Worm (Caenorhabditis elegans) whole organism, L2 larva: Measurements from ENCODE around the gene C39E6.2.

Source experiments
- C34F6.9 ChIP-seq: fragments of 150-350 bp; optimal IDR thresholded peaks from 2 replicates; lab custom pipeline; 2014; ENCODE audit warnings: missing biosample characterization, missing genetic modification characterization
- F13H6.1 ChIP-seq: sonication (generic microtip); optimal IDR thresholded peaks from 2 replicates; lab custom pipeline; 2016; ENCODE audit warnings: missing genetic modification characterization, missing compliant biosample characterization
- Y55F3AM.14 ChIP-seq: fragments of 200-800 bp; sonication (Bioruptor generic); optimal IDR thresholded peaks from 2 replicates; lab custom pipeline; 2018; ENCODE audit warnings: mild to moderate bottlenecking, missing genetic modification characterization, missing compliant biosample characterization
- ZK546.5 ChIP-seq: sonication (generic microtip); optimal IDR thresholded peaks from 2 replicates; lab custom pipeline; 2017; ENCODE audit warnings: missing biosample characterization, missing genetic modification characterization
- alr-1 ChIP-seq: fragments of 150-350 bp; optimal IDR thresholded peaks from 2 replicates; lab custom pipeline; 2014; ENCODE audit warnings: missing biosample characterization, missing genetic modification characterization
- aly-2 ChIP-seq: fragments of 150-350 bp; optimal IDR thresholded peaks from 2 replicates; lab custom pipeline; 2014; ENCODE audit warnings: missing biosample characterization, missing genetic modification characterization
- ama-1 ChIP-seq: fragments of 150-350 bp; optimal IDR thresholded peaks from 2 replicates; lab custom pipeline; 2018; ENCODE audit warnings: inconsistent platforms
- ceh-16 ChIP-seq: fragments of 150-350 bp; optimal IDR thresholded peaks from 2 replicates; lab custom pipeline; 2014; ENCODE audit warnings: missing biosample characterization, missing genetic modification characterization
- ceh-82 ChIP-seq: fragments of 150-350 bp; optimal IDR thresholded peaks from 2 replicates; lab custom pipeline; 2014; ENCODE audit warnings: missing biosample characterization, missing genetic modification characterization
- crh-2 ChIP-seq: sonication (generic microtip); optimal IDR thresholded peaks from 2 replicates; lab custom pipeline; 2017; ENCODE audit warnings: missing biosample characterization, missing genetic modification characterization
- egl-27 ChIP-seq: sonication (generic microtip); optimal IDR thresholded peaks from 3 replicates; lab custom pipeline; 2017; ENCODE audit warnings: missing biosample characterization, missing genetic modification reagents, missing genetic modification characterization
- elt-1 ChIP-seq: fragments of 150-350 bp; optimal IDR thresholded peaks from 2 replicates; lab custom pipeline; 2014; ENCODE audit warnings: missing biosample characterization, missing genetic modification characterization
- elt-3 ChIP-seq: sonication (generic microtip); optimal IDR thresholded peaks from 2 replicates; lab custom pipeline; 2017; ENCODE audit warnings: missing biosample characterization, missing genetic modification characterization
- fos-1 ChIP-seq: fragments of 150-350 bp; optimal IDR thresholded peaks from 2 replicates; lab custom pipeline; 2014; ENCODE audit warnings: missing biosample characterization, missing genetic modification characterization
- gmeb-1 ChIP-seq: fragments of 150-350 bp; optimal IDR thresholded peaks from 2 replicates; lab custom pipeline; 2014; ENCODE audit warnings: missing biosample characterization, missing genetic modification characterization
- lin-11 ChIP-seq: fragments of 150-350 bp; sonication (generic microtip); optimal IDR thresholded peaks from 2 replicates; lab custom pipeline; 2014; ENCODE audit warnings: missing biosample characterization, missing genetic modification characterization, inconsistent platforms, mixed read lengths
- lin-13 ChIP-seq: fragments of 150-350 bp; optimal IDR thresholded peaks from 2 replicates; lab custom pipeline; 2014; ENCODE audit warnings: missing biosample characterization, missing genetic modification reagents, missing genetic modification characterization
- lin-39 ChIP-seq: fragments of 150-350 bp; optimal IDR thresholded peaks from 2 replicates; lab custom pipeline; 2014; ENCODE audit warnings: missing biosample characterization, missing genetic modification reagents, missing genetic modification characterization
- lsy-2 ChIP-seq, 2 experiments: fragments of 150-350 bp in 1 of 2; sonication (generic microtip) in 1 of 2; optimal IDR thresholded peaks; 2 replicates each; lab custom pipeline; 2014 to 2017; ENCODE audit warnings: missing biosample characterization in 2 of 2, missing genetic modification characterization in 2 of 2
- mab-5 ChIP-seq: fragments of 150-350 bp; optimal IDR thresholded peaks from 2 replicates; lab custom pipeline; 2014; ENCODE audit warnings: missing biosample characterization, missing genetic modification characterization
- mbf-1 ChIP-seq: sonication (generic microtip); optimal IDR thresholded peaks from 2 replicates; lab custom pipeline; 2017; ENCODE audit warnings: missing biosample characterization, missing genetic modification characterization
- mdl-1 ChIP-seq, 2 experiments: fragments of 150-350 bp in 1 of 2; sonication (generic microtip) in 1 of 2; optimal IDR thresholded peaks; 2 replicates each; lab custom pipeline; 2017; ENCODE audit warnings: missing biosample characterization in 2 of 2, missing genetic modification characterization in 2 of 2
- nhr-11 ChIP-seq: fragments of 150-350 bp; optimal IDR thresholded peaks from 2 replicates; lab custom pipeline; 2014; ENCODE audit warnings: missing biosample characterization, missing genetic modification characterization
- nhr-12 ChIP-seq: fragments of 150-350 bp; optimal IDR thresholded peaks from 2 replicates; lab custom pipeline; 2014; ENCODE audit warnings: missing biosample characterization, missing genetic modification characterization
- nhr-129 ChIP-seq: fragments of 150-350 bp; optimal IDR thresholded peaks from 2 replicates; lab custom pipeline; 2014; ENCODE audit warnings: missing biosample characterization, missing genetic modification characterization
- nhr-21 ChIP-seq: fragments of 150-350 bp; optimal IDR thresholded peaks from 2 replicates; lab custom pipeline; 2014; ENCODE audit warnings: missing biosample characterization, missing genetic modification characterization
- nhr-23 ChIP-seq: fragments of 150-350 bp; optimal IDR thresholded peaks from 2 replicates; lab custom pipeline; 2014; ENCODE audit warnings: missing biosample characterization, missing genetic modification reagents, missing genetic modification characterization
- nhr-237 ChIP-seq: fragments of 150-350 bp; optimal IDR thresholded peaks from 2 replicates; lab custom pipeline; 2014; ENCODE audit warnings: missing biosample characterization, missing genetic modification characterization
- nhr-25 ChIP-seq: fragments of 150-350 bp; sonication (generic microtip); optimal IDR thresholded peaks from 3 replicates; lab custom pipeline; 2014; ENCODE audit warnings: missing biosample characterization, missing genetic modification characterization
- nhr-6 ChIP-seq: fragments of 150-350 bp; optimal IDR thresholded peaks from 2 replicates; lab custom pipeline; 2014; ENCODE audit warnings: missing biosample characterization, missing genetic modification characterization
- nhr-77 ChIP-seq: fragments of 150-350 bp; optimal IDR thresholded peaks from 2 replicates; lab custom pipeline; 2014; ENCODE audit warnings: missing biosample characterization, missing genetic modification characterization
- peb-1 ChIP-seq: fragments of 150-350 bp; optimal IDR thresholded peaks from 2 replicates; lab custom pipeline; 2014; ENCODE audit warnings: missing biosample characterization, missing genetic modification characterization
- sem-4 ChIP-seq: fragments of 150-350 bp; optimal IDR thresholded peaks from 2 replicates; lab custom pipeline; 2014; ENCODE audit warnings: missing biosample characterization, missing genetic modification reagents, missing genetic modification characterization
- skn-1 ChIP-seq: sonication (generic microtip); optimal IDR thresholded peaks from 2 replicates; lab custom pipeline; 2017; ENCODE audit warnings: missing biosample characterization, missing genetic modification characterization
- sma-3 ChIP-seq: sonication (generic microtip); optimal IDR thresholded peaks from 2 replicates; lab custom pipeline; 2016; ENCODE audit warnings: missing genetic modification reagents, missing genetic modification characterization, missing compliant biosample characterization
- sma-9 ChIP-seq, 2 experiments: fragments of 150-350 bp in 1 of 2; sonication (generic microtip) in 1 of 2; optimal IDR thresholded peaks; 2 replicates each; lab custom pipeline; 2014 to 2016; ENCODE audit warnings: missing genetic modification characterization in 2 of 2, mild to moderate bottlenecking in 1 of 2, missing biosample characterization in 1 of 2, missing compliant biosample characterization in 1 of 2, missing genetic modification reagents in 1 of 2, moderate library complexity in 1 of 2
- snpc-4 ChIP-seq: fragments of 150-350 bp; optimal IDR thresholded peaks from 2 replicates; lab custom pipeline; 2014; ENCODE audit warnings: missing biosample characterization, missing genetic modification characterization
- unc-39 ChIP-seq: fragments of 150-350 bp; optimal IDR thresholded peaks from 2 replicates; lab custom pipeline; 2014; ENCODE audit warnings: missing biosample characterization, missing genetic modification characterization
- unc-55 ChIP-seq: fragments of 150-350 bp; sonication (generic microtip); optimal IDR thresholded peaks from 3 replicates; lab custom pipeline; 2014; ENCODE audit warnings: missing biosample characterization, missing genetic modification reagents, missing genetic modification characterization
- unc-62 ChIP-seq: fragments of 150-350 bp; optimal IDR thresholded peaks from 2 replicates; lab custom pipeline; 2014; ENCODE audit warnings: missing biosample characterization, missing genetic modification reagents, missing genetic modification characterization
- zag-1 ChIP-seq: fragments of 150-350 bp; optimal IDR thresholded peaks from 2 replicates; lab custom pipeline; 2014; ENCODE audit warnings: missing biosample characterization, missing genetic modification characterization
- ztf-1 ChIP-seq: fragments of 200-800 bp; sonication (Bioruptor generic); conservative IDR thresholded peaks from 2 replicates; pipeline ENCODE4 v1.3.6; 2022; ENCODE audit warnings: missing genetic modification characterization, missing compliant biosample characterization
- ztf-11 ChIP-seq: sonication (generic microtip); optimal IDR thresholded peaks from 2 replicates; lab custom pipeline; 2017; ENCODE audit warnings: missing biosample characterization, missing genetic modification characterization
- ztf-4 ChIP-seq: fragments of 150-350 bp; optimal IDR thresholded peaks from 2 replicates; lab custom pipeline; 2014; ENCODE audit warnings: missing biosample characterization, missing genetic modification characterization

C39E6.2 gene

ce11 chrX:4720603-4721529 lies 34.1 kb downstream of the C39E6.2 start, which contains the start of gene F55D10.4:
TSS of gene F55D10.4 (minus strand) at chrX:4720653.
- TF ChIP-seq crh-2 (tag; lab: Kevin White, UChicago) (no peak), unc-55 (GFP tag; lab: Kevin White, UChicago) (peak; percentile 7), C34F6.9 (peak; percentile 23), zag-1 (peak; percentile 12)

DNA sequence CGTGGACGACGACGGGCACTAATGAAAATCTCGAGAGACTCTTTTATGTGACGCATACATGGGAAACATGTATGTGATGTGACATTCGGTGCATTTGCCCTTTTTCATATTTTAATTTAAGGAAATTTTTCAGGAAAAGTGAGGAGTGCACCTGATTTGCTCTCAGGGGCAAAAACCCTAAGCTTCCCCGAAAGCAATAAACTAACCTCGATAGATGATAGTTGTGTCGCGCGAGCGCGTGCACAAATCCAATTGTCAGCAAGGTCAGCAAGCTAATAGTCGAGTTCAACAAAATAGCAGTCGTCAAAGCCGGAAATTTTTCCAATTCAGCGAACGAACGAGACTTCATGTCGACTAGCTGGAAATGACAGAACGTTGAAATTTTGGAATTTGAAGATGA lies 36.8 kb downstream of the C39E6.2 start:
- TF ChIP-seq Y55F3AM.14 (GFP tag; lab: Kevin White, UChicago), result no peak
- peak; percentile 8 for TF ChIP-seq C34F6.9
- TF ChIP-seq fos-1 (tag; lab: Kevin White, UChicago), result no peak
- no peak for TF ChIP-seq lin-39 (tag; lab: Kevin White, UChicago)

ce11 chrX:4715107-4715506 lies 39.8 kb downstream of the C39E6.2 start, which contains the start of gene rpl-25.1:
TSS of gene rpl-25.1 (plus strand) at chrX:4715178.
- TF ChIP-seq sem-4 (no peak), aly-2 (tag; lab: Kevin White, UChicago) (no peak), elt-1 (tag; lab: Kevin White, UChicago) (no peak), lsy-2 (tag; optimal IDR thresholded peaks at IDR 0.05; lab: Kevin White, UChicago) (no peak)

- TF ChIP-seq lin-39 (tag; lab: Kevin White, UChicago) (no peak), lin-11 (tag; lab: Kevin White, UChicago) (peak; percentile 79), nhr-237 (tag; lab: Kevin White, UChicago) (no peak), ztf-4 (peak; percentile 43), mab-5 (tag; lab: Kevin White, UChicago) (no peak), nhr-25 (tag; lab: Kevin White, UChicago) (peak; percentile 90), ztf-1 (GFP tag; lab: Robert Waterston, UW) (no peak), sem-4 (peak; percentile 67), nhr-77 (tag; lab: Kevin White, UChicago) (no peak), ama-1 (no peak), zag-1 (peak; percentile 70), mbf-1 (tag; lab: Kevin White, UChicago) (no peak), ceh-82 (tag; lab: Kevin White, UChicago) (peak; percentile 1), unc-39 (tag; lab: Kevin White, UChicago) (no peak), nhr-129 (tag; lab: Kevin White, UChicago) (peak; percentile 94), unc-62 (no peak), elt-3 (tag; lab: Kevin White, UChicago) (no peak), mdl-1 (tag; optimal IDR thresholded peaks at IDR 0.05; lab: Kevin White, UChicago) (peak; percentile 48 to 76), sma-3 (GFP tag; lab: Kevin White, UChicago) (peak; percentile 91), fos-1 (tag; lab: Kevin White, UChicago) (peak; percentile 97), C34F6.9 (peak; percentile 93), nhr-21 (tag; lab: Kevin White, UChicago) (peak; percentile 77), skn-1 (tag; lab: Kevin White, UChicago) (no peak), snpc-4 (peak; percentile 66), gmeb-1 (tag; lab: Kevin White, UChicago) (peak; percentile 75), ceh-16 (tag; lab: Kevin White, UChicago) (no peak), unc-55 (GFP tag; lab: Kevin White, UChicago) (peak; percentile 95), F13H6.1 (tag; lab: Kevin White, UChicago) (peak; percentile 94), egl-27 (tag; lab: Kevin White, UChicago) (peak; percentile 79), alr-1 (tag; lab: Kevin White, UChicago) (no peak), nhr-23 (tag; lab: Kevin White, UChicago) (no peak), ZK546.5 (peak; percentile 51), nhr-6 (peak; percentile 71), nhr-12 (tag; lab: Kevin White, UChicago) (no peak), Y55F3AM.14 (GFP tag; lab: Kevin White, UChicago) (peak; percentile 52), aly-2 (tag; lab: Kevin White, UChicago) (no peak), lin-13 (GFP tag; lab: Kevin White, UChicago) (peak; percentile 88), elt-1 (tag; lab: Kevin White, UChicago) (no peak), nhr-11 (tag; lab: Kevin White, UChicago) (no peak), sma-9 (GFP tag; optimal IDR thresholded peaks at IDR 0.05; lab: Kevin White, UChicago) (peak; percentile 92), sma-9 (tag; optimal IDR thresholded peaks at IDR 0.05; lab: Kevin White, UChicago) (no peak), peb-1 (tag; lab: Kevin White, UChicago) (no peak), ztf-11 (tag; lab: Kevin White, UChicago) (no peak)
Measured at ce11 chrX:4711698-4712329, 43.1 kb downstream of the C39E6.2 start, which contains the start of the genes dnj-14 and glit-1. TSS of gene dnj-14 (minus strand) at chrX:4711748. TSS of gene glit-1 (plus strand) at chrX:4712279.
